Worm (Caenorhabditis elegans) whole organism, L2 larva: ENCODE results near the gene srx-51.

ENCODE experiments used
- ZK546.5 ChIP-seq: sonication (generic microtip); optimal IDR thresholded peaks from 2 replicates; lab custom pipeline; 2017; ENCODE audit warnings: missing biosample characterization, missing genetic modification characterization
- ama-1 ChIP-seq: fragments of 150-350 bp; optimal IDR thresholded peaks from 2 replicates; lab custom pipeline; 2018; ENCODE audit warnings: inconsistent platforms
- elt-1 ChIP-seq: fragments of 150-350 bp; optimal IDR thresholded peaks from 2 replicates; lab custom pipeline; 2014; ENCODE audit warnings: missing biosample characterization, missing genetic modification characterization
- fos-1 ChIP-seq: fragments of 150-350 bp; optimal IDR thresholded peaks from 2 replicates; lab custom pipeline; 2014; ENCODE audit warnings: missing biosample characterization, missing genetic modification characterization
- lin-11 ChIP-seq: fragments of 150-350 bp; sonication (generic microtip); optimal IDR thresholded peaks from 2 replicates; lab custom pipeline; 2014; ENCODE audit warnings: missing biosample characterization, missing genetic modification characterization, inconsistent platforms, mixed read lengths
- lin-13 ChIP-seq: fragments of 150-350 bp; optimal IDR thresholded peaks from 2 replicates; lab custom pipeline; 2014; ENCODE audit warnings: missing biosample characterization, missing genetic modification reagents, missing genetic modification characterization
- mdl-1 ChIP-seq, 2 experiments: fragments of 150-350 bp in 1 of 2; sonication (generic microtip) in 1 of 2; optimal IDR thresholded peaks; 2 replicates each; lab custom pipeline; 2017; ENCODE audit warnings: missing biosample characterization in 2 of 2, missing genetic modification characterization in 2 of 2
- nhr-12 ChIP-seq: fragments of 150-350 bp; optimal IDR thresholded peaks from 2 replicates; lab custom pipeline; 2014; ENCODE audit warnings: missing biosample characterization, missing genetic modification characterization
- nhr-6 ChIP-seq: fragments of 150-350 bp; optimal IDR thresholded peaks from 2 replicates; lab custom pipeline; 2014; ENCODE audit warnings: missing biosample characterization, missing genetic modification characterization
- skn-1 ChIP-seq: sonication (generic microtip); optimal IDR thresholded peaks from 2 replicates; lab custom pipeline; 2017; ENCODE audit warnings: missing biosample characterization, missing genetic modification characterization
- sma-3 ChIP-seq: sonication (generic microtip); optimal IDR thresholded peaks from 2 replicates; lab custom pipeline; 2016; ENCODE audit warnings: missing genetic modification reagents, missing genetic modification characterization, missing compliant biosample characterization
- unc-62 ChIP-seq: fragments of 150-350 bp; optimal IDR thresholded peaks from 2 replicates; lab custom pipeline; 2014; ENCODE audit warnings: missing biosample characterization, missing genetic modification reagents, missing genetic modification characterization
- ztf-11 ChIP-seq: sonication (generic microtip); optimal IDR thresholded peaks from 2 replicates; lab custom pipeline; 2017; ENCODE audit warnings: missing biosample characterization, missing genetic modification characterization

DNA sequence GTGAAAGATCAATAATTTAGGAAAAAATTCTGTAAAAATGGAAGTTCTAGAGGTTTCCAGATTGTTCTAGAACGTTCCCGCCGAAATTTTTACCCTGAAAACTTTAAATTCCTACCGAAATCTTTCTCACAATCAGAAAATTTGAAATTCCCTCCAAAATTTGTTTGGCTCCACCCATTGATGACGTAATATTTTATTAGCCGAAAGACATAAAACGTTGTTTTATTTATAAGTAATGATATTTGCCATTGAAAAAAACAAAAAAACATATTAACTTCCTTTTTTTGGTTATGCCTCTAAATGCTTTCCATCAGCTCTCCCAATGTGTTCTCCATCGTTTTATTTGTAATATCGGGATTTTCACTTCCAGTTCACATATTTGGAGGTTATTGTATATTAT lies 48.6 kb downstream of the srx-51 start, which contains the start of gene srh-295:
- TF ChIP-seq sma-3: no peak
- no peak for TF ChIP-seq nhr-6 (tag; lab: Kevin White, UChicago)
- no peak for TF ChIP-seq nhr-12 (tag; lab: Kevin White, UChicago)
- no peak for TF ChIP-seq ama-1
- no peak for TF ChIP-seq mdl-1 (tag; optimal IDR thresholded peaks at IDR 0.05; lab: Kevin White, UChicago)
- TF ChIP-seq skn-1: no peak
- no peak for TF ChIP-seq unc-62
- no peak for TF ChIP-seq lin-11 (tag; lab: Kevin White, UChicago)
- no peak for TF ChIP-seq ZK546.5
- TF ChIP-seq lin-13 (GFP tag; lab: Kevin White, UChicago): no peak
- no peak for TF ChIP-seq ztf-11
- no peak for TF ChIP-seq elt-1
- TF ChIP-seq fos-1 (tag; lab: Kevin White, UChicago): no peak
